Worm (Caenorhabditis elegans): ENCODE data around the gene K04H4.5.
A peak's percentile ranks its signal among the peaks of the same experiment; 100 is the strongest.

Gene K04H4.5

DNA sequence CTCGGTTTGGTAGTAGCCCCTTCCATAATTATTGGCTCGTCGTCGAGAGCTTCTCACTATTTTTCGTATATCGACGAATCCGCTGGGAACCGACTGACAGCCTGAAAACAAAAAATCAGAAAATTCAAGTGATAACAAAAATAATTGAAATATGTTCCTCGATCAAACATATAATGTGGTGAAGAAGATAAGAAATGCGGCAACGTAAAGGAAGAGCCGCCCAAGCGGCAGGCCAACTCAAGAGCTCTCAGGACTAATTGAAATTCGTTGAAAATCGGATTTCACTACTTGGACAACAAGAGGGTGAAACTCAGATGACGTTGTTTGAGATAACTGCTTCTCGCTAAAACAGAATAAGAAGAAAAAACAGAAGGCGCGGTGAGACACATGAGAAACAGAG, 30.8 kb downstream of the K04H4.5 start, which contains the start of gene slc-17.2:
TSS of gene slc-17.2 (minus strand) at position 101 of the 400 bp plus-strand sequence.
- TF ChIP-seq flt-1 (GFP tag; IDR thresholded peaks at IDR 0.05), result no peak
- no peak for TF ChIP-seq ref-1 (GFP tag; conservative IDR thresholded peaks at IDR 0.05)
- TF ChIP-seq ztf-23 (GFP tag; IDR thresholded peaks at IDR 0.05), result no peak
- no peak for TF ChIP-seq tab-1 (GFP tag; IDR thresholded peaks at IDR 0.05)
- TF ChIP-seq T22C8.4 (GFP tag; IDR thresholded peaks at IDR 0.05), result no peak
- TF ChIP-seq klf-2 (GFP tag; conservative IDR thresholded peaks at IDR 0.05), result no peak
- TF ChIP-seq ztf-29 (GFP tag; IDR thresholded peaks at IDR 0.05), result no peak
- TF ChIP-seq cog-1 (tag; optimal IDR thresholded peaks at IDR 0.05), result no peak
- no peak for TF ChIP-seq med-1 (GFP tag; optimal IDR thresholded peaks at IDR 0.05; ENCODE audit: insufficient read depth)

DNA sequence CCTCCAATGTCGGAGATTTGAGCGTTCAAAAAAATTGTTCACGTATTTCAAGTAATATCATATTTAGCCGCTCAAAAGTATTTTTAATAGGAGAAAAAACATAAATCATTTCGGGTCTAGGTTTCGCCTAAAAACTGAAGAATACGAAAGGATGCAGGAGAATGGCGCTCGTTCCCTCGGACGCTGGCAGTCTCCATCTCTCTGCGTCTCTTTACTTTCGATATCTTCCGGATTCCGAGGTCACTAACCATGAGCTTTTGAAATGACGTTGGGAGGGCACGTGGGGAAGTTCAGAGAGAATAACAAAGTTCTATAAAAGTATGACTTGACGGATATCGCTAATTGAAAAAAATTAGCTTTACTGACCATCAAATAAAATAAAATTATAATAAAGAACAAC, 31.8 kb downstream of the K04H4.5 start:
- TF ChIP-seq ref-1 (GFP tag; conservative IDR thresholded peaks at IDR 0.05) (no peak), ztf-29 (GFP tag; IDR thresholded peaks at IDR 0.05) (no peak), med-1 (GFP tag; optimal IDR thresholded peaks at IDR 0.05; ENCODE audit: insufficient read depth) (no peak), klf-2 (GFP tag; conservative IDR thresholded peaks at IDR 0.05) (no peak), tab-1 (GFP tag; IDR thresholded peaks at IDR 0.05) (no peak), cog-1 (tag; optimal IDR thresholded peaks at IDR 0.05) (no peak), T22C8.4 (GFP tag; IDR thresholded peaks at IDR 0.05) (no peak), ztf-23 (GFP tag; IDR thresholded peaks at IDR 0.05) (no peak), flt-1 (GFP tag; IDR thresholded peaks at IDR 0.05) (no peak)

- TF ChIP-seq tab-1 (GFP tag; IDR thresholded peaks at IDR 0.05) (no peak), ztf-29 (GFP tag; IDR thresholded peaks at IDR 0.05) (no peak), flt-1 (GFP tag; IDR thresholded peaks at IDR 0.05) (no peak), ztf-23 (GFP tag; IDR thresholded peaks at IDR 0.05) (no peak), med-1 (GFP tag; optimal IDR thresholded peaks at IDR 0.05; ENCODE audit: insufficient read depth) (no peak), klf-2 (GFP tag; conservative IDR thresholded peaks at IDR 0.05) (no peak), T22C8.4 (GFP tag; IDR thresholded peaks at IDR 0.05) (no peak), ref-1 (GFP tag; conservative IDR thresholded peaks at IDR 0.05) (no peak), cog-1 (tag; optimal IDR thresholded peaks at IDR 0.05) (no peak)
These were observed 34.1 kb downstream of the K04H4.5 start, which contains the start of the genes gpr-2 and rgr-1 for ce11 chrIII:9393114-9393780. Gene gpr-2, minus strand, starts transcription at chrIII:9393164. Gene rgr-1, plus strand, starts transcription at chrIII:9393730.

ce11 chrIII:9401036-9401435, 41.9 kb downstream of the K04H4.5 start, which contains the start of gene nlp-48:
Gene nlp-48, minus strand, starts transcription at chrIII:9401136.
- no peak for TF ChIP-seq ref-1 (GFP tag; conservative IDR thresholded peaks at IDR 0.05)
- no peak for TF ChIP-seq flt-1 (GFP tag; IDR thresholded peaks at IDR 0.05)
- no peak for TF ChIP-seq klf-2 (GFP tag; conservative IDR thresholded peaks at IDR 0.05)
- TF ChIP-seq tab-1 (GFP tag; IDR thresholded peaks at IDR 0.05), result no peak
- no peak for TF ChIP-seq ztf-29 (GFP tag; IDR thresholded peaks at IDR 0.05)
- TF ChIP-seq cog-1 (tag; optimal IDR thresholded peaks at IDR 0.05), result no peak
- no peak for TF ChIP-seq med-1 (GFP tag; optimal IDR thresholded peaks at IDR 0.05; ENCODE audit: insufficient read depth)
- no peak for TF ChIP-seq T22C8.4 (GFP tag; IDR thresholded peaks at IDR 0.05)
- TF ChIP-seq ztf-23 (GFP tag; IDR thresholded peaks at IDR 0.05), result no peak

ce11 chrIII:9406600-9406999, 47.4 kb downstream of the K04H4.5 start, which contains the start of gene T26G10.1:
Gene T26G10.1, minus strand, starts transcription at chrIII:9406641.
- TF ChIP-seq klf-2 (GFP tag; conservative IDR thresholded peaks at IDR 0.05) (no peak), med-1 (GFP tag; optimal IDR thresholded peaks at IDR 0.05; ENCODE audit: insufficient read depth) (no peak), ztf-23 (GFP tag; IDR thresholded peaks at IDR 0.05) (peak; percentile 47; the same call in 1 of the 2 replicates)

DNA sequence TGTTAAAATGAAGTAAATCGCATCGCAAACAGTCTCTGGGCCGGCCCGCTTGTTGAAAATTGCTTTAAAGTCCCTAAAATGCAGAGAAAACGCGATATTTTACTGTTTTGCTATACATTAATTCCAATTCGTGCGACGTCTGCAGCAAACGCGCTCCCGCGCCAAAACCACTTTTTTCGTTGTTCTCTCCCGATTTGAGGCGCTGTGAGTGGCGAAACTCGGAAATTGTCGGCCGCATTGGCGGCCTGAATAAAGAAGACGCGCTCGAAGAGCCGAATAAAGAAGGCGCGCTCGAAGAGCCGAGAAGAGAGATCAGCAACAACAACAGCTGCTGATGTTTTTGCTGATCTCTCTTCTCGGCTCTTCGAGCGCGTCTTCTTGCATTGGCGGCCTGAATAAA, 49.1 kb downstream of the K04H4.5 start:
- TF ChIP-seq tab-1 (GFP tag; IDR thresholded peaks at IDR 0.05), result 0 out of 2 replicates have a peak, but pooled peaks have one; percentile 45

Measured in whole organism, midembryonic.